Worm (Caenorhabditis elegans) whole organism, midembryonic: ENCODE data around the gene srg-31.

Experiments
- T22C8.4 ChIP-seq: fragments of 200-800 bp; sonication (Bioruptor generic); IDR thresholded peaks from 2 replicates; pipeline ENCODE4 v1.3.6; 2022; ENCODE audit warnings: missing genetic modification characterization, missing compliant biosample characterization
- cog-1 ChIP-seq: sonication (generic microtip); optimal IDR thresholded peaks from 2 replicates; lab custom pipeline; 2016; ENCODE audit warnings: missing genetic modification characterization, missing compliant biosample characterization
- flt-1 ChIP-seq: fragments of 200-800 bp; sonication (Bioruptor generic); IDR thresholded peaks from 2 replicates; pipeline ENCODE4 v1.3.6; 2022; ENCODE audit warnings: missing genetic modification characterization, missing compliant biosample characterization
- klf-2 ChIP-seq: fragments of 200-800 bp; sonication (Bioruptor generic); conservative IDR thresholded peaks from 2 replicates; pipeline ENCODE4 v1.3.6; 2022; ENCODE audit warnings: missing genetic modification reagents, missing genetic modification characterization, missing compliant biosample characterization
- med-1 ChIP-seq: sonication (generic microtip); optimal IDR thresholded peaks from 2 replicates; lab custom pipeline; 2017; ENCODE audit warnings: missing genetic modification characterization, mild to moderate bottlenecking, missing compliant biosample characterization, antibody characterized with exemption, missing genetic modification reagents; ENCODE audit not compliant: insufficient read depth
- ref-1 ChIP-seq: fragments of 200-800 bp; sonication (Bioruptor generic); conservative IDR thresholded peaks from 2 replicates; pipeline ENCODE4 v1.3.6; 2022; ENCODE audit warnings: missing genetic modification reagents, missing genetic modification characterization, missing compliant biosample characterization
- tab-1 ChIP-seq: fragments of 200-800 bp; sonication (Bioruptor generic); IDR thresholded peaks from 2 replicates; pipeline ENCODE4 v1.3.6; 2022; ENCODE audit warnings: missing genetic modification characterization, missing compliant biosample characterization
- ztf-29 ChIP-seq: fragments of 200-800 bp; sonication (Bioruptor generic); IDR thresholded peaks from 2 replicates; pipeline ENCODE4 v1.3.6; 2022; ENCODE audit warnings: missing genetic modification reagents, missing genetic modification characterization, missing compliant biosample characterization

- no peak for TF ChIP-seq cog-1 (tag; lab: Kevin White, UChicago)
- TF ChIP-seq flt-1 (GFP tag; lab: Robert Waterston, UW) = no peak
- no peak for TF ChIP-seq T22C8.4 (GFP tag; lab: Robert Waterston, UW)
- TF ChIP-seq med-1 (GFP tag; lab: Kevin White, UChicago) = no peak
- no peak for TF ChIP-seq klf-2 (GFP tag; lab: Robert Waterston, UW)
- TF ChIP-seq ref-1 = no peak
- no peak for TF ChIP-seq tab-1
- no peak for TF ChIP-seq ztf-29 (GFP tag; lab: Robert Waterston, UW)
Observed at ce11 chrV:6919251-6919650, 34.4 kb downstream of the srg-31 start.
